Worm (Caenorhabditis elegans): Measurements from ENCODE around the gene F14H12.7.

- TF ChIP-seq nhr-25 (tag; optimal IDR thresholded peaks at IDR 0.05) (no peak), ama-1 (optimal IDR thresholded peaks at IDR 0.05) (no peak), lin-13 (GFP tag; optimal IDR thresholded peaks at IDR 0.05) (no peak), skn-1 (tag; optimal IDR thresholded peaks at IDR 0.05) (no peak), elt-1 (tag; optimal IDR thresholded peaks at IDR 0.05) (no peak), crh-2 (tag; optimal IDR thresholded peaks at IDR 0.05) (no peak), elt-3 (tag; optimal IDR thresholded peaks at IDR 0.05) (no peak), R02D3.7 (tag; optimal IDR thresholded peaks at IDR 0.05) (no peak), egl-27 (tag; optimal IDR thresholded peaks at IDR 0.05) (no peak), ztf-11 (tag; optimal IDR thresholded peaks at IDR 0.05) (no peak), zag-1 (tag; optimal IDR thresholded peaks at IDR 0.05) (peak; percentile 8), unc-62 (GFP tag; optimal IDR thresholded peaks at IDR 0.05) (no peak)
Measured at ce11 chrX:4404717-4405116, 42.3 kb upstream of the F14H12.7 start.

Measured in whole organism, L2 larva.